Worm (Caenorhabditis elegans): ENCODE results near the gene ooc-3.

The ooc-3 gene

DNA sequence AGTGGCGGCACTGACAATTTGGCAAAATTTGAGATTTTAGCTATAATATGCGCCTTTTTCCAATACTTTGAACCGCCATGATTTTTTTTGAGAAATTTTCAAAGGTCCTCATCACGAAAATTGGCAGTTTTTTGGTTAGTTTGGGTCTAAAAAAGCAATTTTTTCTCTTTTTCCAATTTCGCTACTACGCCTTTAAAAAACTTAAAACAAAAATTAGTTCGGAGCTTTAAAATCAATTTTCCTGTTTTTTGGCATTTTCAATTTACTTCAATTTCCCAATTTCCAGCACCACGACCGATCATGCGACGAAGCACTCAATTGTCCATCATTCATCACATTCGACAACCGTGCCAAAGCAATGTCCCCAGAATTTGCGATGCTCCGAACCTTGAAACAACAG, 2.2 kb upstream of the ooc-3 start, which contains the start of gene B0334.5:
B0334.5 (plus strand) TSS at position 301 of the 400 bp plus-strand sequence.
- TF ChIP-seq ahr-1 (tag; optimal IDR thresholded peaks at IDR 0.05) (no peak), ceh-2 (tag; optimal IDR thresholded peaks at IDR 0.05) (no peak), ets-4 (tag; optimal IDR thresholded peaks at IDR 0.05) (no peak), hlh-6 (tag; optimal IDR thresholded peaks at IDR 0.05) (no peak), ceh-9 (tag; optimal IDR thresholded peaks at IDR 0.05) (no peak), dve-1 (tag; optimal IDR thresholded peaks at IDR 0.05) (no peak), ceh-31 (tag; optimal IDR thresholded peaks at IDR 0.05) (no peak), pag-3 (tag; optimal IDR thresholded peaks at IDR 0.05; ENCODE audit: borderline replicate concordance) (no peak), K09A11.1 (tag; optimal IDR thresholded peaks at IDR 0.05; ENCODE audit: insufficient read depth) (no peak), ceh-14 (tag; optimal IDR thresholded peaks at IDR 0.05) (no peak), eyg-1 (tag; optimal IDR thresholded peaks at IDR 0.05) (no peak), hlh-8 (tag; optimal IDR thresholded peaks at IDR 0.05) (no peak), T23F11.4 (GFP tag; optimal IDR thresholded peaks at IDR 0.05) (no peak), ref-2 (tag; optimal IDR thresholded peaks at IDR 0.05) (no peak), dmd-4 (tag; optimal IDR thresholded peaks at IDR 0.05; ENCODE audit: borderline replicate concordance) (no peak), ceh-6 (GFP tag; optimal IDR thresholded peaks at IDR 0.05) (no peak), lin-11 (tag; optimal IDR thresholded peaks at IDR 0.05) (no peak), nfya-1 (tag; optimal IDR thresholded peaks at IDR 0.05) (no peak)

DNA sequence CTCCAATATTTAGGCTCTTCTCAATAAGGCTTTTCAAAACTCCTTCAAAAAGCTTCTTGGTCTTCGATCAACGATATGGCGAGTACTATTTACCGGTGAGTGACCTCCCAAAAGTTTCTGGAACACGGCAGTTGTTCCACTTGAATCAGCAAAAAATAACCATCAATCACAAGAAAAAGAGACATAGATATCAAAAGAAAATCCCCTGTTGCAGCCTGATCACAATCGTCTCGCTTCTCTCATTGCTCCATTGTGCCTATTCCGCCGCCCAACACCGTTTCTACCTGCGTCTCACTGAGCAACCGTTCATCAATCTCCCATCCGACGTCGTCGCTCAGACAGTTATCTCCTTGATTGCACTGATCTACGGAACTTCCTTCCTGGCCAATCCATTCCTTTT, 1.6 kb upstream of the ooc-3 start, which contains the start of gene emc-5:
emc-5 (plus strand) TSS at position 14 of the 400 bp plus-strand sequence.
- TF ChIP-seq unc-55 (GFP tag; optimal IDR thresholded peaks at IDR 0.05) (peak; percentile 14), hlh-13 (GFP tag; optimal IDR thresholded peaks at IDR 0.05) (no peak), ceh-45 (GFP tag; IDR thresholded peaks at IDR 0.05) (no peak), ceh-18 (tag; optimal IDR thresholded peaks at IDR 0.05) (peak; percentile 26), syd-9 (tag; optimal IDR thresholded peaks at IDR 0.05) (no peak), ztf-16 (tag; optimal IDR thresholded peaks at IDR 0.05) (no peak), ttx-3 (tag; optimal IDR thresholded peaks at IDR 0.05) (no peak)

DNA sequence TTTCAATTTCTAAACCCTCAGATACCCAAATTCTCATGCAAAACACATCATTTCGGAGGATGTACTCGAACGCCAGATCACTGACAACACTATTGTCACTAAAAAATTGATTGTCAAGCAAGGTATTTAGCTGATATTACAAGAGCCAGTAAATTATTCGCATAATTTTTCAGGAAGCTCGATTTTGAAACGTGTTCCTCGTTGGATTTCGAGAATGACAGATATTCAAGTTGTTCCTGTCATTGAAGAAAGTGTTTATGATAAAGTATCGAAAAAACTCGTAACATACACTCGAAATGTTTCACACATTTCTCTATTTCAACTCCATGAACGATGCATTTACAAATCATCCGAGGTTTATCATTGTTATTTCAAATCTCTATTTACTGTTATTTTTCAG, 685 bp upstream of the ooc-3 start:
- TF ChIP-seq sox-2 (GFP tag; IDR thresholded peaks at IDR 0.05) (no peak), nhr-232 (tag; optimal IDR thresholded peaks at IDR 0.05) (no peak), pros-1 (tag; optimal IDR thresholded peaks at IDR 0.05) (no peak), unc-42 (tag; optimal IDR thresholded peaks at IDR 0.05) (no peak), pqm-1 (tag; optimal IDR thresholded peaks at IDR 0.05) (no peak), ceh-24 (tag; optimal IDR thresholded peaks at IDR 0.05) (no peak), C08G9.2 (tag; optimal IDR thresholded peaks at IDR 0.05) (no peak), ceh-9 (tag; optimal IDR thresholded peaks at IDR 0.05) (no peak), mec-3 (tag; optimal IDR thresholded peaks at IDR 0.05; ENCODE audit: borderline replicate concordance) (no peak)

DNA sequence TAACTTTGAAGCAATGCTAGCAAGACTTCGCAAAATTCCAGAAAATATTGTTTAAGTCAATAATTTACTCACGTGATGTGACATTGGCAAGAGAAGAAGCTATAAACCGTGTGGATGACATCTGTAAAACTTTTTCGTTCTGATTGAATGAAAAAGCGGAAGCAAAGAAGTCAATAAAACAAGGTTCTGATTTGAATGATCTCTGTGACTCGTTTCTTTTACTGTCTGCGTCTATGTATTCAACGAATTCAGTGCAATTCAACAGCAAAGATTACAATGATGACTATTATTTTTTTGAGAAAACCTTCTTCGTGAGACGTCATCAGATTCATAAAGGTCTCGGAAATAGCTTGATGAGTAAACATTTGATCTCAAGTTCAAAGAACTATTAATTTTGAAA, 2.3 kb downstream of the ooc-3 start, which contains the start of gene hacl-1:
hacl-1 (minus strand) TSS at position 121 of the 400 bp plus-strand sequence.
- TF ChIP-seq T23F11.4 (GFP tag; optimal IDR thresholded peaks at IDR 0.05) (no peak), ceh-30 (tag; optimal IDR thresholded peaks at IDR 0.05) (no peak), elt-2 (tag; optimal IDR thresholded peaks at IDR 0.05) (peak; percentile 27)

DNA sequence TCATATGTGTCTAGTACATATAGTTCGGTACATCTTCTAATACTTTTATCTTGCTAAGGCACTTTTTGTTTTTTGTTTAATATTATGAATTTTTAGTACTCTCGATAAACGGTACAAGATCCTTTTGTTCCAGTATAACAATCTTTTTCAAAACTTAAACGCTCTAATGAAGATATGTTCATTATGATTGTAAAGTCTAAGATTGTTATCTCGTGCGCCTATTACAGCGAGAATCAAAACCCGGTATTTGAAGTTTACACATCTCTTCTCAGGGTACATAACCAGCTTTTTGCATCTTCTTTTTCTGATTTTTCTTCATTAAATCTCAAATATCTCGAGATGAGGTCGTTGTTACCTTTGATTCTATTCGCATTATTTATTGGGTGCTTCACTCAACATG, 7.1 kb downstream of the ooc-3 start, which contains the start of gene B0334.13:
B0334.13 (plus strand) TSS at position 301 of the 400 bp plus-strand sequence.
- TF ChIP-seq hlh-15 (tag; optimal IDR thresholded peaks at IDR 0.05): no peak
- no peak for TF ChIP-seq ama-1 (optimal IDR thresholded peaks at IDR 0.05)
